Worm (Caenorhabditis elegans) whole organism, early embryonic: ENCODE data around the gene srw-86.

ENCODE experiments used
- B0310.2 ChIP-seq: sonication (generic microtip); optimal IDR thresholded peaks from 2 replicates; lab custom pipeline; 2016; ENCODE audit warnings: mild to moderate bottlenecking, missing genetic modification characterization, missing compliant biosample characterization
- F13C5.2 ChIP-seq: sonication (generic microtip); optimal IDR thresholded peaks from 2 replicates; lab custom pipeline; 2017; ENCODE audit warnings: mild to moderate bottlenecking, missing genetic modification characterization, inconsistent platforms, missing compliant biosample characterization
- ama-1 ChIP-seq: fragments of 150-350 bp; optimal IDR thresholded peaks from 2 replicates; lab custom pipeline; 2014
- ceh-36 ChIP-seq: sonication (generic microtip); optimal IDR thresholded peaks from 2 replicates; lab custom pipeline; 2016; ENCODE audit warnings: missing genetic modification characterization, inconsistent platforms, missing compliant biosample characterization
- ets-7 ChIP-seq: sonication (generic microtip); optimal IDR thresholded peaks from 2 replicates; lab custom pipeline; 2016; ENCODE audit warnings: missing genotype, missing genetic modification characterization, missing compliant biosample characterization
- hmbx-1 ChIP-seq: sonication (generic microtip); optimal IDR thresholded peaks from 2 replicates; lab custom pipeline; 2016; ENCODE audit warnings: mild to moderate bottlenecking, missing genetic modification characterization, missing compliant biosample characterization
- hmg-4 ChIP-seq: fragments of 200-800 bp; sonication (Bioruptor generic); optimal IDR thresholded peaks from 2 replicates; lab custom pipeline; 2018; ENCODE audit warnings: mild to moderate bottlenecking, missing genetic modification characterization, missing compliant biosample characterization
- hnd-1 ChIP-seq: sonication (generic microtip); optimal IDR thresholded peaks from 2 replicates; lab custom pipeline; 2016; ENCODE audit warnings: missing genetic modification characterization, missing compliant biosample characterization
- sea-1 ChIP-seq: fragments of 200-800 bp; sonication (Bioruptor generic); conservative IDR thresholded peaks from 2 replicates; pipeline ENCODE4 v1.3.6; 2022; ENCODE audit warnings: missing genetic modification characterization, missing compliant biosample characterization
- tbx-11 ChIP-seq: fragments of 200-800 bp; sonication (Bioruptor generic); IDR thresholded peaks from 2 replicates; pipeline ENCODE4 v1.3.6; 2022; ENCODE audit warnings: missing genetic modification characterization, missing compliant biosample characterization
- tbx-37 ChIP-seq: fragments of 200-800 bp; sonication (Bioruptor generic); conservative IDR thresholded peaks from 2 replicates; pipeline ENCODE4 v1.3.6; 2022; ENCODE audit warnings: missing genetic modification reagents, missing genetic modification characterization, missing compliant biosample characterization

DNA sequence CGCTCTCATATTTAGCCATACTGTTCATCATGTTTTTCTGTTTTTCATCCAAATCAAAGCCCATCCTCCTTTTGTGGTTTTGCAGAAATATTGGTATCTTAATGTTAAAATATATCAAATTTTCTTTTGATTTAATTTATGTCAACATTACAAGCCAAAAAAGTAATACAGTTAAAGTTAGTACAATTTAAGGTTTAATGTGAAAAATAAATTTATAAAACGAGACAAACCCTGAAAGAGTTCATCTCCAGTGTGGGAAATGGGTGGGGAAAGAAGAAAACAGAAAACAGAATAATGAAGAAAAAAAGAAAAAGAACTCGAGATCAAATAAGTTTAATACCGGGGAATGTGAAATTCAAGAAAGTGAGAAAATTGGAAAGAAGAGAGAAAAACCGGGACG lies 48.3 kb upstream of the srw-86 start, which contains the start of gene M04C3.2:
- no peak for TF ChIP-seq hmbx-1 (tag; lab: Kevin White, UChicago)
- TF ChIP-seq hmg-4 (GFP tag; lab: Kevin White, UChicago): no peak
- TF ChIP-seq tbx-11 (GFP tag; lab: Robert Waterston, UW): no peak
- TF ChIP-seq ama-1 (lab: Kevin White, UChicago): no peak
- no peak for TF ChIP-seq hnd-1 (tag; lab: Kevin White, UChicago)
- no peak for TF ChIP-seq B0310.2 (tag; lab: Kevin White, UChicago)
- TF ChIP-seq F13C5.2 (tag; lab: Kevin White, UChicago): no peak
- TF ChIP-seq ceh-36 (tag; lab: Kevin White, UChicago): no peak
- no peak for TF ChIP-seq sea-1
- no peak for TF ChIP-seq tbx-37
- no peak for TF ChIP-seq ets-7 (tag; lab: Kevin White, UChicago)
